Fruit fly (Drosophila melanogaster) whole organism, embryonic: ENCODE data around the gene Ets97D.

ENCODE experiments used
- Adf1 ChIP-seq: fragments of 200-800 bp; sonication (Bioruptor generic); IDR thresholded peaks from 2 replicates; pipeline ENCODE4 v1.3.6; 2022; ENCODE audit warnings: missing biosample characterization, missing genetic modification characterization
- Antp ChIP-seq: fragments of 200-800 bp; sonication (Bioruptor generic); optimal IDR thresholded peaks from 3 replicates; lab custom pipeline; 2016; ENCODE audit warnings: missing biosample characterization, missing genetic modification characterization
- BEAF-32 ChIP-seq: fragments of 200-800 bp; sonication (Bioruptor generic); optimal IDR thresholded peaks from 3 replicates; lab custom pipeline; 2017; ENCODE audit warnings: missing biosample characterization, missing genetic modification characterization, mild to moderate bottlenecking, moderate library complexity, missing genetic modification reagents
- Bgb ChIP-seq: fragments of 200-800 bp; sonication (Bioruptor generic); IDR thresholded peaks from 2 replicates; pipeline ENCODE4 v1.3.6; 2022; ENCODE audit warnings: missing biosample characterization, missing genetic modification characterization; ENCODE audit not compliant: partially characterized antibody
- CG10431 ChIP-seq: fragments of 200-800 bp; sonication (Bioruptor generic); optimal IDR thresholded peaks from 3 replicates; lab custom pipeline; 2018; ENCODE audit warnings: missing biosample characterization, mild to moderate bottlenecking, missing genetic modification characterization
- CG10543 ChIP-seq: fragments of 200-800 bp; sonication (Bioruptor generic); optimal IDR thresholded peaks from 3 replicates; lab custom pipeline; 2017; ENCODE audit warnings: missing biosample characterization, mild to moderate bottlenecking, missing genetic modification characterization, moderate library complexity
- CG11085 ChIP-seq: fragments of 200-800 bp; sonication (Bioruptor generic); IDR thresholded peaks from 2 replicates; pipeline ENCODE4 v1.3.6; 2022; ENCODE audit warnings: missing biosample characterization, missing genetic modification characterization
- CG11560 ChIP-seq: fragments of 200-800 bp; sonication (Bioruptor generic); IDR thresholded peaks from 3 replicates; pipeline ENCODE4 v1.3.6; 2022; ENCODE audit warnings: missing biosample characterization, missing genetic modification characterization
- CG11695 ChIP-seq: fragments of 200-800 bp; sonication (Bioruptor generic); IDR thresholded peaks from 3 replicates; pipeline ENCODE4 v1.3.6; 2022; ENCODE audit warnings: missing biosample characterization, missing genetic modification characterization
- CG11696 ChIP-seq: fragments of 200-800 bp; sonication (Bioruptor generic); IDR thresholded peaks from 2 replicates; pipeline ENCODE4 v1.3.6; 2022; ENCODE audit warnings: missing biosample characterization, missing genetic modification characterization
- CG1233 ChIP-seq: fragments of 200-800 bp; sonication (Bioruptor generic); optimal IDR thresholded peaks from 4 replicates; lab custom pipeline; 2018; ENCODE audit warnings: missing biosample characterization, mild to moderate bottlenecking, missing genetic modification characterization
- CG14050 ChIP-seq: fragments of 200-800 bp; sonication (Bioruptor generic); IDR thresholded peaks from 3 replicates; pipeline ENCODE4 v1.3.6; 2022; ENCODE audit warnings: missing biosample characterization, missing genetic modification characterization
- CG1529 ChIP-seq: fragments of 200-800 bp; sonication (Bioruptor generic); optimal IDR thresholded peaks from 3 replicates; lab custom pipeline; 2018; ENCODE audit warnings: missing biosample characterization, missing genetic modification characterization
- CG18262 ChIP-seq: fragments of 200-800 bp; optimal IDR thresholded peaks from 3 replicates; lab custom pipeline; 2019; ENCODE audit warnings: missing biosample characterization, mild to moderate bottlenecking, missing genetic modification characterization, moderate library complexity
- CG6683 ChIP-seq: fragments of 200-800 bp; sonication (Bioruptor generic); optimal IDR thresholded peaks from 2 replicates; lab custom pipeline; 2017; ENCODE audit warnings: missing biosample characterization, mild to moderate bottlenecking, missing genetic modification characterization, missing genetic modification reagents
- CG6813 ChIP-seq: fragments of 200-800 bp; sonication (Bioruptor generic); optimal IDR thresholded peaks from 2 replicates; lab custom pipeline; 2017; ENCODE audit warnings: missing biosample characterization, missing genetic modification characterization, mild to moderate bottlenecking, moderate library complexity, missing genetic modification reagents
- CG7556 ChIP-seq: fragments of 200-800 bp; sonication (Bioruptor generic); optimal IDR thresholded peaks from 2 replicates; lab custom pipeline; 2017; ENCODE audit warnings: missing biosample characterization, mild to moderate bottlenecking, missing genetic modification characterization
- CG7745 ChIP-seq: fragments of 200-800 bp; sonication (Bioruptor generic); optimal IDR thresholded peaks from 2 replicates; lab custom pipeline; 2018; ENCODE audit warnings: missing biosample characterization, mild to moderate bottlenecking, missing genetic modification characterization, moderate library complexity
- CG7963 ChIP-seq: fragments of 200-800 bp; sonication (Bioruptor generic); IDR thresholded peaks from 3 replicates; pipeline ENCODE4 v1.3.6; 2022; ENCODE audit warnings: missing biosample characterization, missing genetic modification characterization; ENCODE audit not compliant: partially characterized antibody
- CG8944 ChIP-seq: fragments of 200-800 bp; sonication (Bioruptor generic); optimal IDR thresholded peaks from 3 replicates; lab custom pipeline; 2016; ENCODE audit warnings: missing biosample characterization, missing genetic modification characterization
- CG9797 ChIP-seq: fragments of 200-800 bp; sonication (Bioruptor generic); optimal IDR thresholded peaks from 3 replicates; lab custom pipeline; 2018; ENCODE audit warnings: missing biosample characterization, mild to moderate bottlenecking, missing genetic modification characterization
- Camta ChIP-seq: fragments of 200-800 bp; sonication (Bioruptor generic); optimal IDR thresholded peaks from 2 replicates; lab custom pipeline; 2016; ENCODE audit warnings: missing biosample characterization, missing genetic modification characterization
- D19B ChIP-seq: fragments of 200-800 bp; sonication (Bioruptor generic); optimal IDR thresholded peaks from 2 replicates; lab custom pipeline; 2017; ENCODE audit warnings: missing biosample characterization, mild to moderate bottlenecking, missing genetic modification characterization
- Dbx ChIP-seq: fragments of 200-800 bp; sonication (Bioruptor generic); IDR thresholded peaks from 3 replicates; pipeline ENCODE4 v1.3.6; 2022; ENCODE audit warnings: missing biosample characterization, missing genetic modification characterization
- Doc2 ChIP-seq: fragments of 200-800 bp; sonication (Bioruptor generic); IDR thresholded peaks from 2 replicates; pipeline ENCODE4 v1.3.6; 2022; ENCODE audit warnings: missing biosample characterization, missing genetic modification characterization
- Elba2 ChIP-seq: fragments of 200-800 bp; sonication (Bioruptor generic); optimal IDR thresholded peaks from 3 replicates; lab custom pipeline; 2016; ENCODE audit warnings: missing biosample characterization, missing genetic modification characterization
- H15 ChIP-seq: fragments of 200-800 bp; sonication (Bioruptor generic); IDR thresholded peaks from 3 replicates; pipeline ENCODE4 v1.3.6; 2022; ENCODE audit warnings: missing biosample characterization, missing genetic modification characterization
- HLH4C ChIP-seq: fragments of 200-800 bp; sonication (Bioruptor generic); IDR thresholded peaks from 3 replicates; pipeline ENCODE4 v1.3.6; 2022; ENCODE audit warnings: missing biosample characterization, missing genetic modification characterization; ENCODE audit not compliant: partially characterized antibody
- HmgZ ChIP-seq: fragments of 200-800 bp; sonication (Bioruptor generic); optimal IDR thresholded peaks from 2 replicates; lab custom pipeline; 2018; ENCODE audit warnings: missing biosample characterization, mild to moderate bottlenecking, missing genetic modification characterization
- Hr3 ChIP-seq: fragments of 200-800 bp; sonication (Bioruptor generic); optimal IDR thresholded peaks from 3 replicates; lab custom pipeline; 2016; ENCODE audit warnings: missing biosample characterization, missing genetic modification characterization
- Mrtf ChIP-seq: fragments of 200-800 bp; sonication (Bioruptor generic); IDR thresholded peaks from 3 replicates; pipeline ENCODE4 v1.3.6; 2022; ENCODE audit warnings: missing biosample characterization, missing genetic modification characterization
- Pdp1 ChIP-seq, 2 experiments: fragments of 200-800 bp; sonication (Bioruptor generic); optimal IDR thresholded peaks; 3 replicates each; lab custom pipeline; 2016; ENCODE audit warnings: missing biosample characterization in 2 of 2, missing genetic modification characterization in 2 of 2, mild to moderate bottlenecking in 1 of 2, moderate library complexity in 1 of 2
- Stat92E ChIP-seq, 3 experiments: fragments of >200 bp in 2 of 3; fragments of 200-800 bp in 1 of 3; sonication (Bioruptor generic) in 1 of 3; optimal IDR thresholded peaks; 2 replicates each; lab custom pipeline; 2017 to 2019; ENCODE audit warnings: missing biosample characterization in 3 of 3, missing genetic modification characterization in 3 of 3, mild to moderate bottlenecking in 1 of 3, moderate library complexity in 1 of 3
- Taf1 ChIP-seq: fragments of 200-800 bp; sonication (Bioruptor generic); IDR thresholded peaks from 2 replicates; pipeline ENCODE4 v1.3.6; 2022; ENCODE audit warnings: missing biosample characterization, missing genetic modification characterization
- Tbp ChIP-seq: fragments of >200 bp; optimal IDR thresholded peaks from 2 replicates; lab custom pipeline; 2018; ENCODE audit warnings: missing biosample characterization, missing genetic modification characterization
- YL-1 ChIP-seq: fragments of 200-800 bp; sonication (Bioruptor generic); optimal IDR thresholded peaks from 3 replicates; lab custom pipeline; 2017; ENCODE audit warnings: missing biosample characterization, mild to moderate bottlenecking, missing genetic modification characterization
- ato ChIP-seq: fragments of 200-800 bp; sonication (Bioruptor generic); IDR thresholded peaks from 2 replicates; pipeline ENCODE4 v1.3.6; 2022; ENCODE audit warnings: missing biosample characterization, missing genetic modification characterization; ENCODE audit not compliant: partially characterized antibody
- ci ChIP-seq: fragments of 200-800 bp; sonication (Bioruptor generic); IDR thresholded peaks from 3 replicates; pipeline ENCODE4 v1.3.6; 2022; ENCODE audit warnings: missing biosample characterization, missing genetic modification characterization
- dati ChIP-seq: fragments of 200-800 bp; sonication (Bioruptor generic); IDR thresholded peaks from 2 replicates; pipeline ENCODE4 v1.3.6; 2022; ENCODE audit warnings: missing biosample characterization, missing genetic modification characterization
- disco-r ChIP-seq: fragments of 200-800 bp; sonication (Bioruptor generic); optimal IDR thresholded peaks from 2 replicates; lab custom pipeline; 2016; ENCODE audit warnings: missing biosample characterization, missing genetic modification characterization
- fd3F ChIP-seq: fragments of 200-800 bp; sonication (Bioruptor generic); optimal IDR thresholded peaks from 2 replicates; lab custom pipeline; 2018; ENCODE audit warnings: missing biosample characterization, mild to moderate bottlenecking, missing genetic modification characterization, moderate library complexity
- her ChIP-seq: fragments of 200-800 bp; sonication (Bioruptor generic); optimal IDR thresholded peaks from 2 replicates; lab custom pipeline; 2016; ENCODE audit warnings: missing biosample characterization, missing genetic modification characterization
- nmo ChIP-seq: fragments of 200-800 bp; sonication (Bioruptor generic); optimal IDR thresholded peaks from 2 replicates; lab custom pipeline; 2018; ENCODE audit warnings: missing biosample characterization, mild to moderate bottlenecking, missing genetic modification characterization, moderate library complexity
- pum ChIP-seq: fragments of 200-800 bp; sonication (Bioruptor generic); optimal IDR thresholded peaks from 2 replicates; lab custom pipeline; 2016; ENCODE audit warnings: missing biosample characterization, missing genetic modification characterization
- sima ChIP-seq: fragments of 200-800 bp; sonication (Bioruptor generic); optimal IDR thresholded peaks from 2 replicates; lab custom pipeline; 2016; ENCODE audit warnings: missing biosample characterization, missing genetic modification characterization
- ssp ChIP-seq: fragments of 200-800 bp; sonication (Bioruptor generic); IDR thresholded peaks from 2 replicates; pipeline ENCODE4 v1.3.6; 2022; ENCODE audit warnings: missing biosample characterization, missing genetic modification characterization
- tna ChIP-seq: fragments of 200-800 bp; sonication (Bioruptor generic); IDR thresholded peaks from 2 replicates; pipeline ENCODE4 v1.3.6; 2022; ENCODE audit warnings: missing biosample characterization, missing genetic modification characterization; ENCODE audit not compliant: partially characterized antibody
- tup ChIP-seq: fragments of 200-800 bp; sonication (Bioruptor generic); optimal IDR thresholded peaks from 2 replicates; lab custom pipeline; 2016; ENCODE audit warnings: missing biosample characterization, mild to moderate bottlenecking, missing genetic modification characterization, moderate library complexity

The Ets97D gene

dm6 chr3R:26881121-26881895 lies 31.4 kb downstream of the Ets97D start, which contains the start of the genes ro and T48 (continued):
- TF ChIP-seq nmo (peak; percentile 79), CG6683 (GFP tag; lab: Kevin White, UChicago) (peak; percentile 68), CG10543 (GFP tag; lab: Kevin White, UChicago) (peak; percentile 67), D19B (GFP tag; lab: Kevin White, UChicago) (no peak), CG9797 (peak; percentile 98), Mrtf (GFP tag; lab: Robert Waterston, UW) (peak; percentile 29; the same call in 1 of the 3 replicates), Tbp (GFP tag; lab: Kevin White, UChicago) (no peak), CG14050 (GFP tag; lab: Robert Waterston, UW) (no peak), fd3F (GFP tag; lab: Kevin White, UChicago) (no peak), sima (GFP tag; lab: Kevin White, UChicago) (no peak), CG7963 (GFP tag; lab: Robert Waterston, UW) (no peak), CG1233 (GFP tag; lab: Kevin White, UChicago) (no peak), Dbx (GFP tag; lab: Robert Waterston, UW) (peak; percentile 66; the same call in 2 of the 3 replicates), CG7745 (peak; percentile 85), Antp (GFP tag; lab: Kevin White, UChicago) (peak; percentile 72), CG11695 (no peak), Hr3 (GFP tag; lab: Kevin White, UChicago) (peak; percentile 32), CG6813 (GFP tag; lab: Kevin White, UChicago) (no peak), CG11560 (tag; lab: Robert Waterston, UW) (peak; percentile 65; the same call in 1 of the 3 replicates), CG18262 (no peak), CG1529 (GFP tag; lab: Kevin White, UChicago) (no peak), dati (GFP tag; lab: Robert Waterston, UW) (no peak), ci (GFP tag; lab: Robert Waterston, UW) (peak; percentile 72), ssp (GFP tag; lab: Robert Waterston, UW) (peak; percentile 70), BEAF-32 (peak; percentile 86), HLH4C (peak; percentile 61; the same call in 1 of the 3 replicates), H15 (GFP tag; lab: Robert Waterston, UW) (peak; percentile 36; the same call in 1 of the 3 replicates), YL-1 (GFP tag; lab: Kevin White, UChicago) (no peak), HmgZ (peak; percentile 91), her (GFP tag; lab: Kevin White, UChicago) (peak; percentile 68), Stat92E (GFP tag; optimal IDR thresholded peaks at IDR 0.05; lab: Kevin White, UChicago) (peak in 1 of 3 experiments; percentile 87), Taf1 (GFP tag; lab: Robert Waterston, UW) (no peak), disco-r (GFP tag; lab: Kevin White, UChicago) (peak; percentile 16), Adf1 (GFP tag; lab: Robert Waterston, UW) (peak; percentile 48; the same call in 1 of the 2 replicates), ato (GFP tag; lab: Robert Waterston, UW) (peak; percentile 60; the same call in 1 of the 2 replicates), tup (peak; percentile 51), CG8944 (peak; percentile 38), pum (GFP tag; lab: Kevin White, UChicago) (peak; percentile 35), CG11696 (GFP tag; lab: Robert Waterston, UW) (0 out of 2 replicates have a peak, but pooled peaks have one; percentile 50), CG7556 (GFP tag; lab: Kevin White, UChicago) (peak; percentile 23), Camta (GFP tag; lab: Kevin White, UChicago) (peak; percentile 22), Doc2 (no peak), Bgb (peak; percentile 84), CG10431 (GFP tag; lab: Kevin White, UChicago) (no peak), tna (0 out of 2 replicates have a peak, but pooled peaks have one; percentile 36), CG11085 (peak; percentile 42; the same call in 1 of the 2 replicates), Pdp1 (GFP tag; optimal IDR thresholded peaks at IDR 0.05; lab: Kevin White, UChicago) (peak; percentile 49 to 82), Elba2 (GFP tag; lab: Kevin White, UChicago) (no peak)
